Worm (Caenorhabditis elegans) whole organism, mixed stage, embryonic: Measurements from ENCODE around the gene C04C11.1.

Experiments
- M03D4.4 ChIP-seq: sonication (generic microtip); optimal IDR thresholded peaks from 2 replicates; lab custom pipeline; 2017; ENCODE audit warnings: mild to moderate bottlenecking, missing genetic modification characterization, missing compliant biosample characterization
- bed-3 ChIP-seq: fragments of 200-800 bp; sonication (Bioruptor generic); optimal IDR thresholded peaks from 3 replicates; lab custom pipeline; 2018; ENCODE audit warnings: mild to moderate bottlenecking, missing genetic modification characterization, moderate library complexity, missing compliant biosample characterization
- blmp-1 ChIP-seq: fragments of 150-350 bp; optimal IDR thresholded peaks from 2 replicates; lab custom pipeline; 2014; ENCODE audit warnings: missing biosample characterization, missing genetic modification characterization
- ceh-43 ChIP-seq: fragments of 200-800 bp; sonication (Bioruptor generic); optimal IDR thresholded peaks from 2 replicates; lab custom pipeline; 2018; ENCODE audit warnings: mild to moderate bottlenecking, missing genetic modification characterization, moderate library complexity, missing compliant biosample characterization
- ceh-83 ChIP-seq: fragments of 200-800 bp; sonication (Bioruptor generic); optimal IDR thresholded peaks from 2 replicates; lab custom pipeline; 2018; ENCODE audit warnings: mild to moderate bottlenecking, missing genetic modification characterization, missing compliant biosample characterization
- ces-1 ChIP-seq: fragments of 150-350 bp; optimal IDR thresholded peaks from 2 replicates; lab custom pipeline; 2014; ENCODE audit warnings: missing biosample characterization, missing genetic modification reagents, missing genetic modification characterization
- elt-1 ChIP-seq: sonication (generic microtip); optimal IDR thresholded peaks from 2 replicates; lab custom pipeline; 2017; ENCODE audit warnings: missing genetic modification characterization, mild to moderate bottlenecking, missing compliant biosample characterization, antibody characterized with exemption, moderate library complexity, borderline replicate concordance; ENCODE audit not compliant: insufficient read depth
- elt-3 ChIP-seq: fragments of 150-350 bp; optimal IDR thresholded peaks from 2 replicates; lab custom pipeline; 2014; ENCODE audit warnings: missing biosample characterization, missing genetic modification characterization
- flh-1 ChIP-seq: fragments of 200-800 bp; sonication (Bioruptor generic); optimal IDR thresholded peaks from 2 replicates; lab custom pipeline; 2018; ENCODE audit warnings: mild to moderate bottlenecking, missing genetic modification characterization, moderate library complexity, missing compliant biosample characterization
- ham-2 ChIP-seq: fragments of 200-800 bp; sonication (Bioruptor generic); optimal IDR thresholded peaks from 2 replicates; lab custom pipeline; 2018; ENCODE audit warnings: mild to moderate bottlenecking, missing genetic modification characterization, missing compliant biosample characterization
- hlh-1 ChIP-seq: fragments of 150-350 bp; optimal IDR thresholded peaks from 2 replicates; lab custom pipeline; 2014; ENCODE audit warnings: missing biosample characterization, missing genetic modification reagents, missing genetic modification characterization
- lin-13 ChIP-seq: fragments of 150-350 bp; optimal IDR thresholded peaks from 2 replicates; lab custom pipeline; 2014; ENCODE audit warnings: missing biosample characterization, missing genetic modification characterization
- lin-32 ChIP-seq: fragments of 200-800 bp; sonication (Bioruptor generic); optimal IDR thresholded peaks from 2 replicates; lab custom pipeline; 2018; ENCODE audit warnings: mild to moderate bottlenecking, missing genetic modification characterization, missing compliant biosample characterization
- lsy-2 ChIP-seq: fragments of 150-350 bp; optimal IDR thresholded peaks from 2 replicates; lab custom pipeline; 2014; ENCODE audit warnings: missing biosample characterization, missing genetic modification characterization
- mab-5 ChIP-seq: fragments of 150-350 bp; optimal IDR thresholded peaks from 2 replicates; lab custom pipeline; 2014; ENCODE audit warnings: missing biosample characterization, missing genetic modification characterization
- mep-1 ChIP-seq: fragments of 150-350 bp; optimal IDR thresholded peaks from 2 replicates; lab custom pipeline; 2017; ENCODE audit warnings: missing biosample characterization, missing genetic modification reagents, missing genetic modification characterization, inconsistent platforms
- mls-2 ChIP-seq: sonication (generic microtip); optimal IDR thresholded peaks from 2 replicates; lab custom pipeline; 2016; ENCODE audit warnings: mild to moderate bottlenecking, missing genetic modification characterization, moderate library complexity, missing compliant biosample characterization
- nhr-12 ChIP-seq: fragments of 150-350 bp; optimal IDR thresholded peaks from 2 replicates; lab custom pipeline; 2014; ENCODE audit warnings: missing biosample characterization, missing genetic modification characterization
- nhr-2 ChIP-seq: fragments of 150-350 bp; optimal IDR thresholded peaks from 2 replicates; lab custom pipeline; 2014; ENCODE audit warnings: missing biosample characterization, missing genetic modification characterization
- nhr-237 ChIP-seq: fragments of 150-350 bp; optimal IDR thresholded peaks from 2 replicates; lab custom pipeline; 2014; ENCODE audit warnings: missing biosample characterization, missing genetic modification characterization
- nhr-28 ChIP-seq: fragments of 150-350 bp; optimal IDR thresholded peaks from 2 replicates; lab custom pipeline; 2014; ENCODE audit warnings: missing biosample characterization, missing genetic modification characterization
- nhr-76 ChIP-seq: sonication (generic microtip); optimal IDR thresholded peaks from 2 replicates; lab custom pipeline; 2017; ENCODE audit warnings: missing biosample characterization, missing genetic modification characterization
- pha-4 ChIP-seq: fragments of 150-350 bp; optimal IDR thresholded peaks from 2 replicates; lab custom pipeline; 2018; ENCODE audit warnings: missing biosample characterization, missing genetic modification reagents, missing genetic modification characterization
- sem-2 ChIP-seq: fragments of 200-800 bp; sonication (Bioruptor generic); optimal IDR thresholded peaks from 2 replicates; lab custom pipeline; 2018; ENCODE audit warnings: mild to moderate bottlenecking, missing genetic modification characterization, missing compliant biosample characterization
- snpc-4 ChIP-seq: fragments of 150-350 bp; optimal IDR thresholded peaks from 2 replicates; lab custom pipeline; 2014; ENCODE audit warnings: missing biosample characterization, missing genetic modification characterization
- sptf-1 ChIP-seq: sonication (generic microtip); optimal IDR thresholded peaks from 2 replicates; lab custom pipeline; 2017; ENCODE audit warnings: mild to moderate bottlenecking, missing genetic modification characterization, moderate library complexity, missing compliant biosample characterization
- unc-120 ChIP-seq: sonication (generic microtip); optimal IDR thresholded peaks from 2 replicates; lab custom pipeline; 2017; ENCODE audit warnings: missing genetic modification characterization, missing compliant biosample characterization; ENCODE audit not compliant: poor library complexity, severe bottlenecking
- unc-39 ChIP-seq: fragments of 150-350 bp; optimal IDR thresholded peaks from 2 replicates; lab custom pipeline; 2014; ENCODE audit warnings: missing biosample characterization, missing genetic modification characterization
- unc-62 ChIP-seq: fragments of 150-350 bp; optimal IDR thresholded peaks from 2 replicates; lab custom pipeline; 2014; ENCODE audit warnings: missing biosample characterization, missing genetic modification reagents, missing genetic modification characterization
- zip-8 ChIP-seq: fragments of 150-350 bp; optimal IDR thresholded peaks from 2 replicates; lab custom pipeline; 2014; ENCODE audit warnings: missing biosample characterization, missing genetic modification characterization
- ztf-11 ChIP-seq: fragments of 150-350 bp; optimal IDR thresholded peaks from 2 replicates; lab custom pipeline; 2014; ENCODE audit warnings: missing biosample characterization, missing genetic modification characterization

C04C11.1 gene

DNA sequence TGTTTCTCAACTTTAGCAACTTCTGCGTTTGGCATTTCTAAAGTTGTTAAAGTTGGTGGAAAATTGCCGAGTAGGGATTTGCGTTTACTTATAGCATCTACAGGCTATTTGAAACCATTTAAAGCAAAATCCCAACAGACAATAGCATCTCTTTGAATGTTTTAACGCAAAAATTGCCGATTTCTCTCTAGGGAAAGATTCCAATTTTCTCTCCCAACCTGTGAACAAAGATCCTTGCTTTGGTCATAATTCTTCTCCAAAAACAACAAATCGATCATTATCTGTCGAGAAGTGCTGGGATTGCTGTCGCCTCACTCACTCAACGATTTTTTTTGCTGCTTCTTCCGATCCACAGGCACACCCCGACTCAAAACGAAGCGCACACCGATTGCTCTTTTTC, 33.4 kb downstream of the C04C11.1 start:
- TF ChIP-seq nhr-237 (tag; lab: Kevin White, UChicago) (no peak), ztf-11 (tag; lab: Kevin White, UChicago) (no peak), elt-3 (tag; lab: Kevin White, UChicago) (no peak), blmp-1 (tag; lab: Kevin White, UChicago) (no peak)

DNA sequence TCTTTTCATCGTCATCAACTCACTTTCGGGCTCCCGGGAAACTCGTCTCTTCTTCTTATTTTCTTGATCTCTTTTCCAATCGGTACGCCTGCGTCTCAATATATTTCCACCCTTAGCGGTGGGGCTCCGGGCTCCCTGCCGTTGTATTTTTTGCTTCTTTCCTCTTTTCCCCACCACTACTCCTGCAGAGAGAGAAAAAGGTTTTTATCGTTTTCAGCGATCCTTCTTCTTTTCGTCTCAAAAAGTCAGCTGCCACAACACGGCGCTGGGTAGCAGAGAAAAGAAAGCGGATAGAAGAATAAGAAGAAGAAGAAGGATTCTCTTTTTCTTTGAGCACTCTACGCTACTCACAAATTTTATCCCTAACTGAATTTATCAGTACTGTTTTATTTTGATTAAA, 34.4 kb downstream of the C04C11.1 start:
- TF ChIP-seq elt-1 (tag; lab: Kevin White, UChicago) (no peak), ham-2 (GFP tag; lab: Kevin White, UChicago) (no peak), lin-32 (GFP tag; lab: Kevin White, UChicago) (no peak), mls-2 (tag; lab: Kevin White, UChicago) (no peak), ztf-11 (tag; lab: Kevin White, UChicago) (no peak), mab-5 (tag; lab: Kevin White, UChicago) (no peak), hlh-1 (tag; lab: Kevin White, UChicago) (peak; percentile 77), unc-120 (tag; lab: Kevin White, UChicago) (peak; percentile 69), ceh-43 (GFP tag; lab: Kevin White, UChicago) (no peak), nhr-237 (tag; lab: Kevin White, UChicago) (no peak), sem-2 (GFP tag; lab: Kevin White, UChicago) (no peak), mep-1 (tag; lab: Kevin White, UChicago) (no peak), pha-4 (no peak), M03D4.4 (tag; lab: Kevin White, UChicago) (no peak), nhr-76 (no peak), lsy-2 (no peak)

- no peak for TF ChIP-seq pha-4
- no peak for TF ChIP-seq nhr-2
- no peak for TF ChIP-seq nhr-237 (tag; lab: Kevin White, UChicago)
- no peak for TF ChIP-seq ztf-11 (tag; lab: Kevin White, UChicago)
- TF ChIP-seq mls-2 (tag; lab: Kevin White, UChicago), result no peak
- TF ChIP-seq lsy-2, result no peak
- TF ChIP-seq nhr-28 (tag; lab: Kevin White, UChicago), result no peak
- no peak for TF ChIP-seq blmp-1 (tag; lab: Kevin White, UChicago)
- no peak for TF ChIP-seq snpc-4 (tag; lab: Kevin White, UChicago)
- no peak for TF ChIP-seq elt-3 (tag; lab: Kevin White, UChicago)
- TF ChIP-seq nhr-12, result no peak
- no peak for TF ChIP-seq mab-5 (tag; lab: Kevin White, UChicago)
Measured at ce11 chrX:14055715-14056114, 35.3 kb downstream of the C04C11.1 start.

ce11 chrX:14056527-14056926, 36.1 kb downstream of the C04C11.1 start:
- TF ChIP-seq hlh-1 (tag; lab: Kevin White, UChicago) (peak; percentile 14), blmp-1 (tag; lab: Kevin White, UChicago) (no peak), M03D4.4 (tag; lab: Kevin White, UChicago) (no peak), zip-8 (tag; lab: Kevin White, UChicago) (no peak), flh-1 (no peak), unc-39 (tag; lab: Kevin White, UChicago) (no peak), mls-2 (tag; lab: Kevin White, UChicago) (no peak), unc-62 (GFP tag; lab: Kevin White, UChicago) (peak; percentile 89), ces-1 (GFP tag; lab: Kevin White, UChicago) (no peak), nhr-76 (no peak)

DNA sequence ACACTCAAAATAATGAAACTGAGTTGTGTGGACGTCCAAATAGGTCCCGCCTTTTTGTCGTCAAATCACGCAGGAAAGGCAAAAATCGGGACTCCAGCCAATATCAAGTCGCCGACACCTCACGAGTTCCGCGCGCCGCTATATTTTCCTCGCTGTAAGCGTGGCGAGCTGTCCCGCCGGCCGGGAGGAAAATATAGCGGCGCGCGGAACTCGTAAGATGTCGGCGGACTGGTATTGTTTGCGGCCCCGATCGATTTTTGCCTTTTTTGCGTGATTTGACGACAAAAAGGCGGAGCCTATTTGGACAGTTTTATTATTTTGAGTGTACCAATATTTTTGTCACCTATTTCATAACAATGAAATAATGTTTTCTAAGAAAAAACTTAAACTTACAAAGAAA, 42.4 kb downstream of the C04C11.1 start:
- TF ChIP-seq elt-1 (tag; lab: Kevin White, UChicago) (no peak), blmp-1 (tag; lab: Kevin White, UChicago) (no peak), sptf-1 (no peak), nhr-76 (no peak), nhr-12 (no peak), zip-8 (tag; lab: Kevin White, UChicago) (no peak), nhr-237 (tag; lab: Kevin White, UChicago) (no peak), hlh-1 (tag; lab: Kevin White, UChicago) (no peak), M03D4.4 (tag; lab: Kevin White, UChicago) (no peak), unc-39 (tag; lab: Kevin White, UChicago) (no peak), mls-2 (tag; lab: Kevin White, UChicago) (no peak), ztf-11 (tag; lab: Kevin White, UChicago) (no peak), lin-13 (tag; lab: Kevin White, UChicago) (no peak), unc-62 (GFP tag; lab: Kevin White, UChicago) (no peak), ceh-83 (GFP tag; lab: Kevin White, UChicago) (no peak), unc-120 (tag; lab: Kevin White, UChicago) (no peak), ham-2 (GFP tag; lab: Kevin White, UChicago) (no peak), mab-5 (tag; lab: Kevin White, UChicago) (no peak), bed-3 (GFP tag; lab: Kevin White, UChicago) (no peak)
- TF ChIP-seq, all 35 proteins: peak for 0
